Worm (Caenorhabditis elegans) whole organism, L3 larva: ENCODE data around the gene mbr-1.

Experiments
- ceh-28 ChIP-seq: fragments of 150-350 bp; optimal IDR thresholded peaks from 2 replicates; lab custom pipeline; 2014; ENCODE audit warnings: missing biosample characterization, missing genetic modification reagents, missing genetic modification characterization
- ceh-82 ChIP-seq: fragments of 150-350 bp; optimal IDR thresholded peaks from 2 replicates; lab custom pipeline; 2014; ENCODE audit warnings: missing biosample characterization, missing genetic modification characterization
- daf-12 ChIP-seq: fragments of 150-350 bp; optimal IDR thresholded peaks from 2 replicates; lab custom pipeline; 2014; ENCODE audit warnings: missing biosample characterization, missing genetic modification reagents, missing genetic modification characterization
- egl-27 ChIP-seq: sonication (generic microtip); optimal IDR thresholded peaks from 4 replicates; lab custom pipeline; 2017; ENCODE audit warnings: missing biosample characterization, missing genetic modification reagents, missing genetic modification characterization
- fos-1 ChIP-seq: fragments of 150-350 bp; optimal IDR thresholded peaks from 2 replicates; lab custom pipeline; 2014; ENCODE audit warnings: missing biosample characterization, missing genetic modification characterization
- mdl-1 ChIP-seq: fragments of 150-350 bp; optimal IDR thresholded peaks from 2 replicates; lab custom pipeline; 2014; ENCODE audit warnings: missing biosample characterization, missing genetic modification characterization
- nhr-11 ChIP-seq: fragments of 150-350 bp; optimal IDR thresholded peaks from 2 replicates; lab custom pipeline; 2014; ENCODE audit warnings: missing biosample characterization, missing genetic modification characterization
- nhr-12 ChIP-seq: fragments of 150-350 bp; optimal IDR thresholded peaks from 2 replicates; lab custom pipeline; 2014; ENCODE audit warnings: missing biosample characterization, missing genetic modification characterization
- nhr-25 ChIP-seq: sonication (generic microtip); optimal IDR thresholded peaks from 2 replicates; lab custom pipeline; 2017; ENCODE audit warnings: missing biosample characterization, missing genetic modification characterization
- nhr-28 ChIP-seq: fragments of 150-350 bp; optimal IDR thresholded peaks from 2 replicates; lab custom pipeline; 2014; ENCODE audit warnings: missing biosample characterization, missing genetic modification characterization
- nhr-76 ChIP-seq: fragments of 150-350 bp; sonication (generic microtip); optimal IDR thresholded peaks from 5 replicates; lab custom pipeline; 2014; ENCODE audit warnings: missing biosample characterization, missing genetic modification characterization
- pqm-1 ChIP-seq: fragments of 150-350 bp; optimal IDR thresholded peaks from 2 replicates; lab custom pipeline; 2017; ENCODE audit warnings: missing biosample characterization, missing genetic modification characterization, inconsistent platforms
- unc-62 ChIP-seq: fragments of 150-350 bp; sonication (generic microtip); optimal IDR thresholded peaks from 4 replicates; lab custom pipeline; 2014; ENCODE audit warnings: missing biosample characterization, missing genetic modification reagents, missing genetic modification characterization

- TF ChIP-seq pqm-1 (tag; lab: Kevin White, UChicago) (no peak), nhr-12 (tag; lab: Kevin White, UChicago) (no peak), daf-12 (tag; lab: Kevin White, UChicago) (no peak), nhr-11 (no peak), unc-62 (GFP tag; lab: Kevin White, UChicago) (no peak), nhr-28 (tag; lab: Kevin White, UChicago) (no peak), nhr-76 (tag; lab: Kevin White, UChicago) (no peak), nhr-25 (no peak), mdl-1 (no peak), fos-1 (tag; lab: Kevin White, UChicago) (no peak), ceh-82 (tag; lab: Kevin White, UChicago) (no peak), egl-27 (tag; lab: Kevin White, UChicago) (no peak), ceh-28 (tag; lab: Kevin White, UChicago) (no peak)
Measured at ce11 chrX:10691643-10692042, 30.2 kb downstream of the mbr-1 start, which contains the start of gene yap-1.
